Fruit fly (Drosophila melanogaster) whole organism, pupa: Measurements from ENCODE around the gene SerRS-m.

Source experiments
- CG12605 ChIP-seq: fragments of 200-800 bp; sonication (Bioruptor generic); IDR thresholded peaks from 2 replicates; pipeline ENCODE4 v1.3.6; 2022; ENCODE audit warnings: missing biosample characterization, missing genetic modification characterization
- CG13204 ChIP-seq: fragments of 200-800 bp; sonication (Bioruptor generic); optimal IDR thresholded peaks from 2 replicates; lab custom pipeline; 2018; ENCODE audit warnings: missing biosample characterization, mild to moderate bottlenecking, missing genetic modification characterization, moderate library complexity
- CG14655 ChIP-seq: fragments of 200-800 bp; sonication (Bioruptor generic); optimal IDR thresholded peaks from 3 replicates; lab custom pipeline; 2017; ENCODE audit warnings: mild to moderate bottlenecking, missing biosample characterization, missing genetic modification reagents, missing genetic modification characterization
- CG15710 ChIP-seq: fragments of 200-800 bp; sonication (Bioruptor generic); optimal IDR thresholded peaks from 2 replicates; lab custom pipeline; 2018; ENCODE audit warnings: missing biosample characterization, mild to moderate bottlenecking, missing genetic modification characterization, moderate library complexity
- CG17806 ChIP-seq: fragments of 200-800 bp; sonication (Bioruptor generic); optimal IDR thresholded peaks from 2 replicates; lab custom pipeline; 2018; ENCODE audit warnings: missing biosample characterization, mild to moderate bottlenecking, missing genetic modification characterization, moderate library complexity
- CG32121 ChIP-seq: fragments of 200-800 bp; sonication (Bioruptor generic); IDR thresholded peaks from 2 replicates; pipeline ENCODE4 v1.3.6; 2022; ENCODE audit warnings: missing biosample characterization, missing genetic modification characterization
- CG4496 ChIP-seq: fragments of 200-800 bp; sonication (Bioruptor generic); IDR thresholded peaks from 3 replicates; pipeline ENCODE4 v1.3.6; 2022; ENCODE audit warnings: missing biosample characterization, missing genetic modification characterization
- CG8301 ChIP-seq: fragments of 200-800 bp; sonication (Bioruptor generic); optimal IDR thresholded peaks from 2 replicates; lab custom pipeline; 2018; ENCODE audit warnings: missing biosample characterization, mild to moderate bottlenecking, missing genetic modification characterization
- D1 ChIP-seq: fragments of 200-800 bp; sonication (Bioruptor generic); optimal IDR thresholded peaks from 2 replicates; lab custom pipeline; 2018; ENCODE audit warnings: missing biosample characterization, mild to moderate bottlenecking, missing genetic modification characterization, moderate library complexity
- EcR ChIP-seq: fragments of 200-800 bp; sonication (Bioruptor generic); optimal IDR thresholded peaks from 3 replicates; lab custom pipeline; 2019; ENCODE audit warnings: missing biosample characterization, missing genetic modification characterization, mild to moderate bottlenecking, moderate library complexity, missing genetic modification reagents
- Ets98B ChIP-seq: fragments of 200-800 bp; sonication (Bioruptor generic); IDR thresholded peaks from 2 replicates; pipeline ENCODE4 v1.3.6; 2022; ENCODE audit warnings: missing biosample characterization, missing genetic modification characterization
- Pif1A ChIP-seq: fragments of 200-800 bp; sonication (Bioruptor generic); optimal IDR thresholded peaks from 3 replicates; lab custom pipeline; 2016; ENCODE audit warnings: missing biosample characterization, missing genetic modification characterization
- Pif1B ChIP-seq: fragments of 200-800 bp; sonication (Bioruptor generic); optimal IDR thresholded peaks from 3 replicates; lab custom pipeline; 2016; ENCODE audit warnings: missing biosample characterization, missing genetic modification characterization
- Snoo ChIP-seq: fragments of 200-800 bp; sonication (Bioruptor generic); optimal IDR thresholded peaks from 3 replicates; lab custom pipeline; 2017; ENCODE audit warnings: missing biosample characterization, mild to moderate bottlenecking, missing genetic modification characterization, inconsistent platforms
- fd96Ca ChIP-seq: fragments of 200-800 bp; sonication (Bioruptor generic); IDR thresholded peaks from 3 replicates; pipeline ENCODE4 v1.3.6; 2022; ENCODE audit warnings: missing biosample characterization, missing genetic modification characterization
- gl ChIP-seq: fragments of 200-800 bp; sonication (Bioruptor generic); optimal IDR thresholded peaks from 2 replicates; lab custom pipeline; 2018; ENCODE audit warnings: missing biosample characterization, mild to moderate bottlenecking, missing genetic modification characterization

Gene SerRS-m

dm6 chr3R:15379071-15379470 lies 38.6 kb downstream of the SerRS-m start:
- TF ChIP-seq CG12605 (peak; percentile 74), CG8301 (tag; lab: Kevin White, UChicago) (no peak), EcR (GFP tag; lab: Kevin White, UChicago) (no peak), CG32121 (no peak), CG13204 (no peak), Ets98B (GFP tag; lab: Robert Waterston, UW) (no peak)

dm6 chr3R:15382851-15383250 lies 42.4 kb downstream of the SerRS-m start, which contains the start of gene h-cup:
TSS of gene h-cup (minus strand) at chr3R:15382951.
- TF ChIP-seq CG14655 (no peak), D1 (tag; lab: Kevin White, UChicago) (no peak), Ets98B (GFP tag; lab: Robert Waterston, UW) (no peak), Pif1A (GFP tag; lab: Kevin White, UChicago) (no peak), gl (tag; lab: Kevin White, UChicago) (no peak), fd96Ca (no peak), CG8301 (tag; lab: Kevin White, UChicago) (no peak), EcR (GFP tag; lab: Kevin White, UChicago) (no peak), CG15710 (tag; lab: Kevin White, UChicago) (no peak), Snoo (tag; lab: Kevin White, UChicago) (no peak), CG17806 (tag; lab: Kevin White, UChicago) (no peak), Pif1B (no peak), CG4496 (no peak)
